Worm (Caenorhabditis elegans): ENCODE data around the gene C04C3.6.
A peak's percentile ranks its signal among the peaks of the same experiment; 100 is the strongest.

The C04C3.6 gene

DNA sequence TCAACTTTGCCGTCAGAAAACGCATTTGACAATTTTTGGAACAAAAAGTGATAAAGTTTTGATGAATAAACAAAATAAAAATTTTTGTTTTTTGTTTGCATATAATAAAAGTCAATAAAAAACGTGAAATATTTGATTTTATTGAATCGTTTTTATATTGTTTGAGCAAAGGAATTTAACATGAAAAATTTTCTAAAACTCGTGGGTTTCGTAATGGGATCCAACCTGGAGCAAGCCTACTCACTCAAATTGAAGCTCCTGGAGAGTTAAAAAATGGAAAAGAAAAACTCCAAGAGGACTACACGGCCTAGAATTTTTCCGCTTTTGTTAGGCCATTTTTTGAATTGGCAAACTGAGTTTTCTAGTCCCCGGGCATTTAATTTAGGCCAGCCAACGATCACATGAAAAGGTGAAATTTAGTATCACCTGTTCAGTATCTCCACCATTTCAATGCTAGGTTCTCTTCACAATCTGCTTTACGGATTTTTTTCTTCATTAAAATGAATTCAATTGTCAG is 6.1 kb upstream of the C04C3.6 start, which contains the start of the genes C04C3.9 and srz-60:
Gene C04C3.9, minus strand, starts transcription at position 101 of the 517 bp plus-strand sequence.
Gene srz-60, plus strand, starts transcription at position 467 of the 517 bp plus-strand sequence.
- no peak for TF ChIP-seq unc-98 (GFP tag; IDR thresholded peaks at IDR 0.05)
- TF ChIP-seq skn-1 (tag; optimal IDR thresholded peaks at IDR 0.05), result no peak
- TF ChIP-seq elt-3 (tag; optimal IDR thresholded peaks at IDR 0.05), result no peak
- no peak for TF ChIP-seq ceh-63 (GFP tag; optimal IDR thresholded peaks at IDR 0.05)
- no peak for TF ChIP-seq efl-1 (optimal IDR thresholded peaks at IDR 0.05)
- TF ChIP-seq efl-1 (GFP tag; optimal IDR thresholded peaks at IDR 0.05 in 1 of 2), result no peak
- no peak for TF ChIP-seq zag-1 (tag; optimal IDR thresholded peaks at IDR 0.05)
- TF ChIP-seq nhr-84 (tag; optimal IDR thresholded peaks at IDR 0.05), result no peak
- TF ChIP-seq ceh-88 (GFP tag; IDR thresholded peaks at IDR 0.05), result no peak
- TF ChIP-seq nhr-20 (tag; optimal IDR thresholded peaks at IDR 0.05), result no peak
- TF ChIP-seq unc-130 (tag; optimal IDR thresholded peaks at IDR 0.05), result no peak
- TF ChIP-seq aha-1 (tag; optimal IDR thresholded peaks at IDR 0.05), result no peak

DNA sequence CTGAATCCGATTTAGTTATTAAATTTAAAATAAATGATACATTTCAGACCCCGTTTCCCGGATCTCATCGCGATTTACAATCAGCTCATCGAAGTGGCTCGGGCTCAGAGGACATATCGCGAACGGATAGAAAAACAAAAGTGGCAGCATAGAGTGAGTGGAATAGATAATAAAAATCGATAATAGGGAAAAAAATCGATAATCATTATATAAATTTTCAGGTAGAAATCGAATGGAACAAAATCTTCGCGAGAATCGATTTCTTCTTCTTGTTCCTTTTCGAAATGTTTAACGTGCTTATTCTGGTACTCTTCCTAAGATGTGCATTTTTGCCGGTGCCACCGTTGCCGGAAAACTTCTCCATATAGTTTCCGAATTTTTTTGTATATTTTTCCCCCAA is 3.7 kb downstream of the C04C3.6 start:
- no peak for TF ChIP-seq efl-1 (optimal IDR thresholded peaks at IDR 0.05)
- peak in 1 of 2 experiments; percentile 37 for TF ChIP-seq efl-1 (GFP tag; optimal IDR thresholded peaks at IDR 0.05 in 1 of 2)
- no peak for TF ChIP-seq blmp-1 (tag; optimal IDR thresholded peaks at IDR 0.05)

DNA sequence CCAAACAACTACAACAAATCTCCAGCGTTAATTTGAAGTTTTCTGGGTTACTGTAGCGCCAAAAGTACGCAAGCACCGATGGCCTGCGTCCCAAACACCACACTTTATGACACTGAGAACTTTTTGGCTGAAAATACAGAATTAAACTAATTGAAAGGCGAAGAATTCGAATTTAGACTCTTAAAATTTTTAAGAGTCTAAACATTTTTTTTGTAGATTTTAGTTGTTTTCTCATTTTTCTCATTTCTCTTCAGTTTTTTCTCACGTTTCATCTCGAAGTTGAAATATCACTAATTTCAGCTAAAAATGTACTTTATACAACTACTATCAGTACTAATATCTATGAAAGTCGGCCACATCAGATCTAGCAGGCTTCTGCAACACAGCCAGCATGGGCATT is 7.0 kb downstream of the C04C3.6 start, which contains the start of gene lgc-9:
Gene lgc-9, plus strand, starts transcription at position 301 of the 400 bp plus-strand sequence.
- TF ChIP-seq pag-3 (tag; optimal IDR thresholded peaks at IDR 0.05; ENCODE audit: borderline replicate concordance, insufficient read depth) (no peak), mdl-1 (tag; optimal IDR thresholded peaks at IDR 0.05) (no peak), unc-62 (GFP tag; optimal IDR thresholded peaks at IDR 0.05) (no peak), nhr-71 (tag; optimal IDR thresholded peaks at IDR 0.05) (no peak), hlh-17 (GFP tag; optimal IDR thresholded peaks at IDR 0.05; ENCODE audit: borderline replicate concordance) (no peak), efl-1 (optimal IDR thresholded peaks at IDR 0.05) (no peak), efl-1 (GFP tag; optimal IDR thresholded peaks at IDR 0.05 in 1 of 2) (no peak), irx-1 (tag; optimal IDR thresholded peaks at IDR 0.05) (no peak), tbx-2 (tag; optimal IDR thresholded peaks at IDR 0.05) (no peak), isw-1 (GFP tag; IDR thresholded peaks at IDR 0.05) (no peak)

DNA sequence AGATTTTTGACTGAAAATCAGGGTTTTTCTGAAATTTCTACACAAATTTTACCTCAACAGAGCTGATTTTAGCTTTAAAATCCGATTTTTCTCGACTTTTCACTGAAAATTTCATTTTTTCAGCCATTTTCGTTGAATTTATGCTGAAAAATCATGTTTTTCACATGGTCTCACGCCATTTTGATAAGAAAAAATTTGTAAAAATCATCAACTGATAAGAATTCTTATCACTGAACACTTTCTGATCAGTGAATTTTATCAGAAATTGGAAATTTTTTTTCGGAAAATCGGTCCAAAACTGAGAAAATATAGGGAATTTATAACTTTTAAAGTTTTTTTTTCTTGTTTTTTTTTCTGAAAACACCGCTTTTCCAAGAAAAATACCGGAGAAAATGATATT is 21.5 kb downstream of the C04C3.6 start:
- no peak for TF ChIP-seq nhr-84 (tag; optimal IDR thresholded peaks at IDR 0.05)
- TF ChIP-seq skn-1 (tag; optimal IDR thresholded peaks at IDR 0.05), result no peak
- TF ChIP-seq elt-2 (tag; optimal IDR thresholded peaks at IDR 0.05), result peak; percentile 58

DNA sequence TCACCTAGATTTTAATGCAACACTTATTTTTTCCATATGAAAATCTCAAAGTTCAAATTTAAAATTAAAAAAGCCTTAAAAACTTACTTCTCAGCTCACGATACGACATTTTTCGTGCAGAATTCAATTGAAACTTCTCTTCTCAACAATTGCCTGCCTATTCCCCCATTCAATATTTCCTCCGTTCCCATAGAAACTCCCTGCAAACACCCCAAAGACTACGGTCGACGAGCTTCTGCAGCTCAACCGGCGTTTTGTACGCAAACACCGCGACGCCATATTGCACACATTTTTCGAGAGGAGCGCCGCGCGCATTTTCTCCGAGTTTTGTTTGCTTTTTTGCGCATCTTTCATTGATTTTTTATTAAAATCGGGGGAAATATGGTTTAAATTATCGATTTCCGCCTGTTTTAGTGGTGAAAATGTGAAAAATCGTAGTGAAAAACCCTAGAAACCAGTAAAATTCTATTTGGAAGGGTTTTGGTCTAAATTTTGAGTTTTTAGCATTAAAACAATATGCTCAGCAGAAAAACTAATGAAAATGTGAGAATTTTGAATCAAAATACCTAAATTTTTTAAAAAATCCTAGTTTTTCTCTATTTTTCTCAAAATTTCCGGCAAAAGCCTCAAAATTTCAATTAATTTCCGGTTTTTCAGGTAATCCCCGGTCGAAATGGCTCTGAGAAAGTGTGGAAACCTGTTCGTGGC is 23.2 kb downstream of the C04C3.6 start, which contains the start of the genes dyf-3 and pdhb-1:
Gene dyf-3, minus strand, starts transcription at position 217 of the 708 bp plus-strand sequence.
Gene pdhb-1, plus strand, starts transcription at position 658 of the 708 bp plus-strand sequence.
- TF ChIP-seq ztf-11 (tag; optimal IDR thresholded peaks at IDR 0.05) (no peak), pax-3 (tag; optimal IDR thresholded peaks at IDR 0.05) (no peak), efl-3 (GFP tag; optimal IDR thresholded peaks at IDR 0.05) (no peak), zag-1 (tag; optimal IDR thresholded peaks at IDR 0.05) (no peak), tlp-1 (tag; optimal IDR thresholded peaks at IDR 0.05) (no peak), C16A3.4 (tag; optimal IDR thresholded peaks at IDR 0.05) (no peak), ceh-63 (GFP tag; optimal IDR thresholded peaks at IDR 0.05) (no peak), nhr-47 (tag; optimal IDR thresholded peaks at IDR 0.05) (no peak), nhr-77 (tag; optimal IDR thresholded peaks at IDR 0.05) (peak; percentile 29), nhr-20 (tag; optimal IDR thresholded peaks at IDR 0.05) (no peak), irx-1 (tag; optimal IDR thresholded peaks at IDR 0.05) (no peak), elt-3 (tag; optimal IDR thresholded peaks at IDR 0.05) (no peak), unc-86 (tag; optimal IDR thresholded peaks at IDR 0.05) (peak; percentile 11), fkh-8 (tag; optimal IDR thresholded peaks at IDR 0.05) (peak; percentile 54), tbx-2 (tag; optimal IDR thresholded peaks at IDR 0.05) (peak; percentile 41), efl-1 (optimal IDR thresholded peaks at IDR 0.05) (peak; percentile 46 to 61), efl-1 (GFP tag; optimal IDR thresholded peaks at IDR 0.05 in 1 of 2) (peak; percentile 56 to 94), dpl-1 (GFP tag; optimal IDR thresholded peaks at IDR 0.05) (peak; percentile 37 to 56 (median 48)), fos-1 (tag; optimal IDR thresholded peaks at IDR 0.05) (no peak), ets-5 (GFP tag; IDR thresholded peaks at IDR 0.05) (no peak), ztf-4 (tag; optimal IDR thresholded peaks at IDR 0.05) (no peak), rnt-1 (tag; optimal IDR thresholded peaks at IDR 0.05) (no peak), sptf-1 (tag; optimal IDR thresholded peaks at IDR 0.05) (no peak), pag-3 (tag; optimal IDR thresholded peaks at IDR 0.05; ENCODE audit: borderline replicate concordance, insufficient read depth) (no peak), egl-27 (tag; optimal IDR thresholded peaks at IDR 0.05) (no peak), alr-1 (tag; optimal IDR thresholded peaks at IDR 0.05; ENCODE audit: borderline replicate concordance) (no peak), xbp-1 (tag; optimal IDR thresholded peaks at IDR 0.05) (peak; percentile 10), C34B4.2 (tag; optimal IDR thresholded peaks at IDR 0.05) (no peak)

Data from whole organism, L1 larva.